Fruit fly (Drosophila melanogaster): ENCODE measurements around the gene CG12011.

Gene CG12011

DNA sequence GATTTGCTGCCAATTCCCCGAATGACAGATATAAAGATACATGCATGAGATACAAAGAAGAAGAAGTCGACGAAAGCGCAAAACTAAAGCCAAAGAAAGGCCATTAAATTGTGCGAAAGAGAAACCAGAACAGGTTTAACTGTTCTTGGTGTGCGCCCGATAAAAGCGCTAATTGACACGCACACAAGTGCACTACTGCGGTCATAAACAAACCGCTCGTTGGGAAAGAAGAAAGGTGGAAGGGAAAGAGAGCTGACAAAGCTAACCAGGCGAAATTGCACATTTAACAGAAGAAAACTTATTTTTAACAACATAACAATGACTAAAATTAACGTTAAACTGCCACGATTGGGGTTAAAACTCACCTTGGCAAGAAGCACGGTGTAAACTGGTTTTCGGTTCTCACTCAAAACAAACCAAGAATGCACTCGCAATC lies 35.8 kb downstream of the CG12011 start:
- TF ChIP-seq Blimp-1 (GFP tag; optimal IDR thresholded peaks at IDR 0.05) (peak; percentile 43), cg (GFP tag; optimal IDR thresholded peaks at IDR 0.05) (peak; percentile 48), CG4360 (GFP tag; IDR thresholded peaks at IDR 0.05) (peak; percentile 1; the same call in 1 of the 2 replicates), CG5953 (GFP tag; IDR thresholded peaks at IDR 0.05) (0 out of 2 replicates have a peak, but pooled peaks have one; percentile 12), sd (tag; optimal IDR thresholded peaks at IDR 0.05) (peak; percentile 15), stc (GFP tag; IDR thresholded peaks at IDR 0.05) (no peak), gcm (GFP tag; optimal IDR thresholded peaks at IDR 0.05) (peak; percentile 8), CG3995 (GFP tag; optimal IDR thresholded peaks at IDR 0.05) (no peak), Neu2 (GFP tag; optimal IDR thresholded peaks at IDR 0.05; ENCODE audit: borderline replicate concordance) (no peak), chinmo (GFP tag; IDR thresholded peaks at IDR 0.05; ENCODE audit: partially characterized antibody) (peak; percentile 70; the same call in 1 of the 4 replicates), z (GFP tag; IDR thresholded peaks at IDR 0.05) (peak; percentile 82)

DNA sequence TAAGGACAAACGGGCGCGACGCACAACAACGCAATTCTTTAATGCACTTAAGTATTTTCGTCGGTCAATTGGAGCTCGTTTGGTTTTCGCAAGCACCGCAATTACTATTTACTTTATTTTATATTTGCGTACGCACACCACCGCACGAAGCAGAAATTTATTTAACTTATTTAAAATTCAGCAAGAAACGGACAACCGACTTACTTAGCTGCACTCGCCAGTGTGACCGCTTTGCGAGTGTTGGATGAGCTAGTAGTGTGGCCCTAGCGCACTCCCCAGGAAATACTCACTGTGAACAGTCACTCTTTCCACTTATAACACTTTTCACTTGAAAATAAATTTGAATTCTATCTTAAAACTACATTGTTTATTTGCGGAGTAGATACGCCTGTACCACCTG lies 36.5 kb downstream of the CG12011 start, which contains the start of gene drpr:
TSS of gene drpr (minus strand) at position 235 of the 400 bp plus-strand sequence.
- TF ChIP-seq CG7839 (tag; optimal IDR thresholded peaks at IDR 0.05): no peak
- TF ChIP-seq pros (GFP tag; optimal IDR thresholded peaks at IDR 0.05): no peak
- no peak for TF ChIP-seq dati (GFP tag; IDR thresholded peaks at IDR 0.05)
- TF ChIP-seq Nf-YB (GFP tag; optimal IDR thresholded peaks at IDR 0.05): no peak
- peak; percentile 54 for TF ChIP-seq CG4707 (GFP tag; optimal IDR thresholded peaks at IDR 0.05)
- peak; percentile 34 for TF ChIP-seq CG30020 (tag; optimal IDR thresholded peaks at IDR 0.05)
- TF ChIP-seq corto (GFP tag; optimal IDR thresholded peaks at IDR 0.05): no peak
- TF ChIP-seq peb (GFP tag; IDR thresholded peaks at IDR 0.05): no peak
- no peak for TF ChIP-seq B-H1 (GFP tag; IDR thresholded peaks at IDR 0.05)
- no peak for TF ChIP-seq ase (GFP tag; IDR thresholded peaks at IDR 0.05)
- peak; percentile 36; the same call in 1 of the 2 replicates for TF ChIP-seq Bgb (GFP tag; IDR thresholded peaks at IDR 0.05; ENCODE audit: partially characterized antibody)
- peak in 1 of 2 experiments; percentile 22 for TF ChIP-seq Eip74EF (GFP tag; optimal IDR thresholded peaks at IDR 0.05)
- no peak for TF ChIP-seq jigr1 (GFP tag; IDR thresholded peaks at IDR 0.05)
- 0 out of 2 replicates have a peak, but pooled peaks have one; percentile 33 for TF ChIP-seq rib (GFP tag; IDR thresholded peaks at IDR 0.05)
- TF ChIP-seq Aef1 (GFP tag; IDR thresholded peaks at IDR 0.05): no peak
- TF ChIP-seq CG16815 (GFP tag; optimal IDR thresholded peaks at IDR 0.05): no peak
- TF ChIP-seq amos (GFP tag; IDR thresholded peaks at IDR 0.05; ENCODE audit: partially characterized antibody): peak; percentile 54; the same call in 1 of the 2 replicates
- peak; percentile 48 for TF ChIP-seq CG6765 (GFP tag; optimal IDR thresholded peaks at IDR 0.05)
- no peak for TF ChIP-seq Spps (tag; optimal IDR thresholded peaks at IDR 0.05)
- no peak for TF ChIP-seq CG6254 (GFP tag; optimal IDR thresholded peaks at IDR 0.05)
- no peak for TF ChIP-seq CG6813 (GFP tag; optimal IDR thresholded peaks at IDR 0.05)
- TF ChIP-seq lab (GFP tag; optimal IDR thresholded peaks at IDR 0.05): peak; percentile 49
- TF ChIP-seq sug (tag; optimal IDR thresholded peaks at IDR 0.05): peak; percentile 22
- TF ChIP-seq CG10147 (GFP tag; optimal IDR thresholded peaks at IDR 0.05): no peak
- no peak for TF ChIP-seq TFAM (GFP tag; optimal IDR thresholded peaks at IDR 0.05)
- peak; percentile 17 for TF ChIP-seq CG10431 (GFP tag; optimal IDR thresholded peaks at IDR 0.05)
- no peak for TF ChIP-seq CG4404 (GFP tag; IDR thresholded peaks at IDR 0.05)
- peak; percentile 99 for TF ChIP-seq CG3995 (GFP tag; optimal IDR thresholded peaks at IDR 0.05)
- no peak for TF ChIP-seq fu2 (GFP tag; optimal IDR thresholded peaks at IDR 0.05)
- no peak for TF ChIP-seq CG16779 (GFP tag; IDR thresholded peaks at IDR 0.05)
- no peak for TF ChIP-seq luna (GFP tag; optimal IDR thresholded peaks at IDR 0.05)
- no peak for TF ChIP-seq aop (GFP tag; IDR thresholded peaks at IDR 0.05)
- TF ChIP-seq CG42726 (GFP tag; IDR thresholded peaks at IDR 0.05; ENCODE audit: partially characterized antibody): peak; percentile 46; the same call in 1 of the 2 replicates
- TF ChIP-seq slbo (GFP tag; IDR thresholded peaks at IDR 0.05): no peak
- no peak for TF ChIP-seq Vsx1 (GFP tag; optimal IDR thresholded peaks at IDR 0.05)
- TF ChIP-seq Nf-YA (GFP tag; IDR thresholded peaks at IDR 0.05): no peak
- TF ChIP-seq Xrp1 (GFP tag; IDR thresholded peaks at IDR 0.05): no peak
- TF ChIP-seq CG10543 (GFP tag; optimal IDR thresholded peaks at IDR 0.05): no peak
